Fruit fly (Drosophila melanogaster) whole organism, embryonic: Measurements from ENCODE around the gene KP78b.

ENCODE experiments used
- Atf6 ChIP-seq: fragments of 200-800 bp; sonication (Bioruptor generic); IDR thresholded peaks from 2 replicates; pipeline ENCODE4 v1.3.6; 2022; ENCODE audit warnings: missing biosample characterization, missing genetic modification characterization
- BEAF-32 ChIP-seq: fragments of 200-800 bp; sonication (Bioruptor generic); optimal IDR thresholded peaks from 3 replicates; lab custom pipeline; 2017; ENCODE audit warnings: missing biosample characterization, missing genetic modification characterization, mild to moderate bottlenecking, moderate library complexity, missing genetic modification reagents
- C15 ChIP-seq: fragments of 200-800 bp; sonication (Bioruptor generic); IDR thresholded peaks from 3 replicates; pipeline ENCODE4 v1.3.6; 2022; ENCODE audit warnings: missing biosample characterization, missing genetic modification characterization
- CG10321 ChIP-seq: fragments of 200-800 bp; sonication (Bioruptor generic); IDR thresholded peaks from 2 replicates; pipeline ENCODE4 v1.3.6; 2022; ENCODE audit warnings: missing biosample characterization, missing genetic modification characterization
- CG11093 ChIP-seq: fragments of 200-800 bp; sonication (Bioruptor generic); IDR thresholded peaks from 3 replicates; pipeline ENCODE4 v1.3.6; 2022; ENCODE audit warnings: missing biosample characterization, missing genetic modification characterization
- CG12236 ChIP-seq: fragments of 200-800 bp; sonication (Bioruptor generic); optimal IDR thresholded peaks from 2 replicates; lab custom pipeline; 2016; ENCODE audit warnings: missing biosample characterization, missing genetic modification characterization
- CG12299 ChIP-seq: fragments of 200-800 bp; sonication (Bioruptor generic); optimal IDR thresholded peaks from 2 replicates; lab custom pipeline; 2018; ENCODE audit warnings: missing biosample characterization, mild to moderate bottlenecking, missing genetic modification characterization
- CG13296 ChIP-seq: fragments of 200-800 bp; sonication (Bioruptor generic); optimal IDR thresholded peaks from 3 replicates; lab custom pipeline; 2018; ENCODE audit warnings: missing biosample characterization, mild to moderate bottlenecking, missing genetic modification characterization
- CG16863 ChIP-seq: fragments of 200-800 bp; sonication (Bioruptor generic); optimal IDR thresholded peaks from 3 replicates; lab custom pipeline; 2016; ENCODE audit warnings: missing biosample characterization, missing genetic modification characterization
- CG1832 ChIP-seq: fragments of 200-800 bp; sonication (Bioruptor generic); optimal IDR thresholded peaks from 2 replicates; lab custom pipeline; 2017; ENCODE audit warnings: missing biosample characterization, mild to moderate bottlenecking, missing genetic modification characterization, inconsistent platforms
- CG18599 ChIP-seq: fragments of 200-800 bp; sonication (Bioruptor generic); optimal IDR thresholded peaks from 3 replicates; lab custom pipeline; 2017; ENCODE audit warnings: missing biosample characterization, missing genetic modification characterization, mild to moderate bottlenecking, moderate library complexity, missing genetic modification reagents
- CG2202 ChIP-seq: fragments of 200-800 bp; sonication (Bioruptor generic); optimal IDR thresholded peaks from 2 replicates; lab custom pipeline; 2018; ENCODE audit warnings: missing biosample characterization, mild to moderate bottlenecking, missing genetic modification characterization
- CG4282 ChIP-seq: fragments of 200-800 bp; sonication (Bioruptor generic); optimal IDR thresholded peaks from 2 replicates; lab custom pipeline; 2016; ENCODE audit warnings: missing biosample characterization, missing genetic modification characterization
- CG43689 ChIP-seq: fragments of 200-800 bp; sonication (Bioruptor generic); IDR thresholded peaks from 2 replicates; pipeline ENCODE4 v1.3.6; 2022; ENCODE audit warnings: missing biosample characterization, missing genetic modification characterization
- CG4707 ChIP-seq: fragments of 200-800 bp; sonication (Bioruptor generic); optimal IDR thresholded peaks from 2 replicates; lab custom pipeline; 2018; ENCODE audit warnings: missing biosample characterization, mild to moderate bottlenecking, missing genetic modification characterization, moderate library complexity
- CG4820 ChIP-seq: fragments of 200-800 bp; sonication (Bioruptor generic); optimal IDR thresholded peaks from 3 replicates; lab custom pipeline; 2016; ENCODE audit warnings: missing biosample characterization, missing genetic modification characterization
- CG6254 ChIP-seq: fragments of 200-800 bp; sonication (Bioruptor generic); optimal IDR thresholded peaks from 3 replicates; lab custom pipeline; 2017; ENCODE audit warnings: mild to moderate bottlenecking, missing biosample characterization, missing genetic modification reagents, missing genetic modification characterization
- CG6765 ChIP-seq: fragments of 200-800 bp; sonication (Bioruptor generic); optimal IDR thresholded peaks from 3 replicates; lab custom pipeline; 2017; ENCODE audit warnings: missing biosample characterization, mild to moderate bottlenecking, missing genetic modification characterization
- CG7928 ChIP-seq: fragments of 200-800 bp; sonication (Bioruptor generic); optimal IDR thresholded peaks from 2 replicates; lab custom pipeline; 2017; ENCODE audit warnings: missing biosample characterization, mild to moderate bottlenecking, missing genetic modification characterization
- CG9876 ChIP-seq: fragments of 200-800 bp; sonication (Bioruptor generic); optimal IDR thresholded peaks from 2 replicates; lab custom pipeline; 2016; ENCODE audit warnings: missing biosample characterization, missing genetic modification characterization
- CG9932 ChIP-seq: fragments of 200-800 bp; sonication (Bioruptor generic); IDR thresholded peaks from 2 replicates; pipeline ENCODE4 v1.3.6; 2022; ENCODE audit warnings: missing biosample characterization, missing genetic modification characterization
- CoRest ChIP-seq: fragments of 200-800 bp; sonication (Bioruptor generic); optimal IDR thresholded peaks from 3 replicates; lab custom pipeline; 2018; ENCODE audit warnings: missing biosample characterization, mild to moderate bottlenecking, missing genetic modification characterization, moderate library complexity
- Dfd ChIP-seq, 2 experiments: fragments of >200 bp; optimal IDR thresholded peaks; 2 replicates each; lab custom pipeline; 2017; ENCODE audit warnings: missing biosample characterization in 2 of 2, missing genetic modification characterization in 2 of 2
- Dip2 ChIP-seq: fragments of 200-800 bp; sonication (Bioruptor generic); IDR thresholded peaks from 2 replicates; pipeline ENCODE4 v1.3.6; 2022; ENCODE audit warnings: missing biosample characterization, missing genetic modification characterization
- Drgx ChIP-seq: fragments of 200-800 bp; sonication (Bioruptor generic); IDR thresholded peaks from 2 replicates; pipeline ENCODE4 v1.3.6; 2022; ENCODE audit warnings: missing biosample characterization, missing genetic modification characterization
- E2f2 ChIP-seq: fragments of 200-800 bp; sonication (Bioruptor generic); IDR thresholded peaks from 2 replicates; pipeline ENCODE4 v1.3.6; 2022; ENCODE audit warnings: missing biosample characterization, missing genetic modification characterization
- Fer2 ChIP-seq: fragments of 200-800 bp; sonication (Bioruptor generic); optimal IDR thresholded peaks from 2 replicates; lab custom pipeline; 2018; ENCODE audit warnings: missing biosample characterization, mild to moderate bottlenecking, missing genetic modification characterization, moderate library complexity
- H15 ChIP-seq: fragments of 200-800 bp; sonication (Bioruptor generic); IDR thresholded peaks from 3 replicates; pipeline ENCODE4 v1.3.6; 2022; ENCODE audit warnings: missing biosample characterization, missing genetic modification characterization
- Lhr ChIP-seq: fragments of 200-800 bp; sonication (Bioruptor generic); optimal IDR thresholded peaks from 3 replicates; lab custom pipeline; 2017; ENCODE audit warnings: mild to moderate bottlenecking, missing biosample characterization, missing genetic modification reagents, missing genetic modification characterization
- Lpt ChIP-seq: fragments of >200 bp; optimal IDR thresholded peaks from 2 replicates; lab custom pipeline; 2018; ENCODE audit warnings: missing biosample characterization, missing genetic modification characterization
- Neu2 ChIP-seq: fragments of 200-800 bp; sonication (Bioruptor generic); optimal IDR thresholded peaks from 3 replicates; lab custom pipeline; 2016; ENCODE audit warnings: missing biosample characterization, missing genetic modification characterization, borderline replicate concordance
- Sin3A ChIP-seq: fragments of >200 bp; optimal IDR thresholded peaks from 2 replicates; lab custom pipeline; 2018
- Sox100B ChIP-seq: fragments of 200-800 bp; sonication (Bioruptor generic); optimal IDR thresholded peaks from 3 replicates; lab custom pipeline; 2018; ENCODE audit warnings: missing biosample characterization, mild to moderate bottlenecking, missing genetic modification characterization
- Xrp1 ChIP-seq: fragments of 200-800 bp; sonication (Bioruptor generic); IDR thresholded peaks from 2 replicates; pipeline ENCODE4 v1.3.6; 2022; ENCODE audit warnings: missing biosample characterization, missing genetic modification characterization
- al ChIP-seq: fragments of 200-800 bp; sonication (Bioruptor generic); IDR thresholded peaks from 2 replicates; pipeline ENCODE4 v1.3.6; 2022; ENCODE audit warnings: missing biosample characterization, missing genetic modification characterization
- ap ChIP-seq: fragments of 200-800 bp; sonication (Bioruptor generic); IDR thresholded peaks from 2 replicates; pipeline ENCODE4 v1.3.6; 2022; ENCODE audit warnings: missing biosample characterization, missing genetic modification characterization
- ase ChIP-seq: fragments of 200-800 bp; sonication (Bioruptor generic); IDR thresholded peaks from 3 replicates; pipeline ENCODE4 v1.3.6; 2022; ENCODE audit warnings: missing biosample characterization, missing genetic modification characterization
- btn ChIP-seq: fragments of 200-800 bp; sonication (Bioruptor generic); optimal IDR thresholded peaks from 2 replicates; lab custom pipeline; 2016; ENCODE audit warnings: missing biosample characterization, missing genetic modification characterization
- cwo ChIP-seq: fragments of 200-800 bp; sonication (Bioruptor generic); optimal IDR thresholded peaks from 3 replicates; lab custom pipeline; 2017; ENCODE audit warnings: missing biosample characterization, missing genetic modification characterization, mild to moderate bottlenecking, moderate library complexity, missing genetic modification reagents
- dmrt99B ChIP-seq: fragments of 200-800 bp; sonication (Bioruptor generic); optimal IDR thresholded peaks from 2 replicates; lab custom pipeline; 2018; ENCODE audit warnings: missing biosample characterization, mild to moderate bottlenecking, missing genetic modification characterization, moderate library complexity
- esg ChIP-seq: fragments of 200-800 bp; sonication (Bioruptor generic); conservative IDR thresholded peaks from 2 replicates; pipeline ENCODE4 v1.3.6; 2022; ENCODE audit warnings: missing biosample characterization, missing genetic modification characterization
- eyg ChIP-seq: fragments of 200-800 bp; sonication (Bioruptor generic); optimal IDR thresholded peaks from 3 replicates; lab custom pipeline; 2016; ENCODE audit warnings: missing biosample characterization, missing genetic modification characterization
- gcm ChIP-seq: fragments of 200-800 bp; sonication (Bioruptor generic); optimal IDR thresholded peaks from 2 replicates; lab custom pipeline; 2019; ENCODE audit warnings: missing biosample characterization, mild to moderate bottlenecking, missing genetic modification characterization, moderate library complexity
- h ChIP-seq: fragments of >200 bp; optimal IDR thresholded peaks from 2 replicates; lab custom pipeline; 2017
- luna ChIP-seq: fragments of 200-800 bp; sonication (Bioruptor generic); optimal IDR thresholded peaks from 2 replicates; lab custom pipeline; 2016; ENCODE audit warnings: missing biosample characterization, missing genetic modification characterization
- nau ChIP-seq: fragments of 200-800 bp; sonication (Bioruptor generic); optimal IDR thresholded peaks from 3 replicates; lab custom pipeline; 2017; ENCODE audit warnings: missing biosample characterization, mild to moderate bottlenecking, missing genetic modification characterization, missing genetic modification reagents
- peb ChIP-seq: fragments of 200-800 bp; sonication (Bioruptor generic); IDR thresholded peaks from 2 replicates; pipeline ENCODE4 v1.3.6; 2022; ENCODE audit warnings: missing biosample characterization, missing genetic modification characterization
- phol ChIP-seq: fragments of 200-800 bp; sonication (Bioruptor generic); optimal IDR thresholded peaks from 3 replicates; lab custom pipeline; 2018; ENCODE audit warnings: missing biosample characterization, mild to moderate bottlenecking, missing genetic modification characterization, moderate library complexity
- pum ChIP-seq: fragments of 200-800 bp; sonication (Bioruptor generic); optimal IDR thresholded peaks from 2 replicates; lab custom pipeline; 2016; ENCODE audit warnings: missing biosample characterization, missing genetic modification characterization
- sd ChIP-seq: fragments of 200-800 bp; sonication (Bioruptor generic); optimal IDR thresholded peaks from 3 replicates; lab custom pipeline; 2018; ENCODE audit warnings: missing biosample characterization, mild to moderate bottlenecking, missing genetic modification characterization, moderate library complexity
- seq ChIP-seq: fragments of 200-800 bp; sonication (Bioruptor generic); IDR thresholded peaks from 2 replicates; pipeline ENCODE4 v1.3.6; 2022; ENCODE audit warnings: missing biosample characterization, missing genetic modification characterization
- tup ChIP-seq: fragments of 200-800 bp; sonication (Bioruptor generic); optimal IDR thresholded peaks from 2 replicates; lab custom pipeline; 2016; ENCODE audit warnings: missing biosample characterization, mild to moderate bottlenecking, missing genetic modification characterization, moderate library complexity
- unc-4 ChIP-seq: fragments of 200-800 bp; sonication (Bioruptor generic); IDR thresholded peaks from 2 replicates; pipeline ENCODE4 v1.3.6; 2022; ENCODE audit warnings: missing biosample characterization, missing genetic modification characterization; ENCODE audit not compliant: partially characterized antibody

KP78b gene

dm6 chr3R:11368766-11369165, 15.8 kb upstream of the KP78b start (continued):
- TF ChIP-seq unc-4 (GFP tag; lab: Robert Waterston, UW) (no peak), CG2202 (tag; lab: Kevin White, UChicago) (peak; percentile 26), ap (GFP tag; lab: Robert Waterston, UW) (no peak), esg (no peak), phol (tag; lab: Kevin White, UChicago) (peak; percentile 80), Sin3A (lab: Kevin White, UChicago) (no peak), CG13296 (GFP tag; lab: Kevin White, UChicago) (no peak), Fer2 (no peak), pum (GFP tag; lab: Kevin White, UChicago) (peak; percentile 48), peb (GFP tag; lab: Robert Waterston, UW) (0 out of 2 replicates have a peak, but pooled peaks have one; percentile 36), CG4282 (GFP tag; lab: Kevin White, UChicago) (no peak), Drgx (no peak), Atf6 (GFP tag; lab: Robert Waterston, UW) (no peak), BEAF-32 (GFP tag; lab: Kevin White, UChicago) (no peak), h (no peak), nau (GFP tag; lab: Kevin White, UChicago) (no peak), CG6765 (GFP tag; lab: Kevin White, UChicago) (no peak), Dip2 (GFP tag; lab: Robert Waterston, UW) (no peak), Dfd (GFP tag; optimal IDR thresholded peaks at IDR 0.05; lab: Kevin White, UChicago) (no peak), Lhr (GFP tag; lab: Kevin White, UChicago) (peak; percentile 22), CG43689 (GFP tag; lab: Robert Waterston, UW) (no peak), CoRest (tag; lab: Kevin White, UChicago) (peak; percentile 53), CG9876 (no peak), CG4707 (GFP tag; lab: Kevin White, UChicago) (no peak), Sox100B (GFP tag; lab: Kevin White, UChicago) (no peak), al (GFP tag; lab: Robert Waterston, UW) (no peak), CG18599 (GFP tag; lab: Kevin White, UChicago) (peak; percentile 1), H15 (no peak), eyg (GFP tag; lab: Kevin White, UChicago) (no peak), cwo (GFP tag; lab: Kevin White, UChicago) (no peak), seq (GFP tag; lab: Robert Waterston, UW) (no peak), btn (GFP tag; lab: Kevin White, UChicago) (no peak), tup (GFP tag; lab: Kevin White, UChicago) (no peak), luna (GFP tag; lab: Kevin White, UChicago) (no peak), C15 (GFP tag; lab: Robert Waterston, UW) (no peak), E2f2 (GFP tag; lab: Robert Waterston, UW) (no peak), CG1832 (GFP tag; lab: Kevin White, UChicago) (no peak), gcm (GFP tag; lab: Kevin White, UChicago) (peak; percentile 54), CG16863 (GFP tag; lab: Kevin White, UChicago) (no peak), Neu2 (GFP tag; lab: Kevin White, UChicago) (no peak), CG7928 (no peak), Xrp1 (GFP tag; lab: Robert Waterston, UW) (peak; percentile 81), CG12299 (tag; lab: Kevin White, UChicago) (no peak), sd (no peak), CG10321 (GFP tag; lab: Robert Waterston, UW) (no peak), CG12236 (no peak), CG9932 (GFP tag; lab: Robert Waterston, UW) (no peak), ase (no peak), Lpt (no peak), CG6254 (peak; percentile 48), CG4820 (GFP tag; lab: Kevin White, UChicago) (peak; percentile 47), CG11093 (GFP tag; lab: Robert Waterston, UW) (no peak), dmrt99B (tag; lab: Kevin White, UChicago) (peak; percentile 42)
